Fruit fly (Drosophila melanogaster) whole organism, embryonic: ENCODE measurements around the gene Alg7.

Source experiments
- Adf1 ChIP-seq: fragments of 200-800 bp; sonication (Bioruptor generic); IDR thresholded peaks from 2 replicates; pipeline ENCODE4 v1.3.6; 2022; ENCODE audit warnings: missing biosample characterization, missing genetic modification characterization
- CG11560 ChIP-seq: fragments of 200-800 bp; sonication (Bioruptor generic); IDR thresholded peaks from 3 replicates; pipeline ENCODE4 v1.3.6; 2022; ENCODE audit warnings: missing biosample characterization, missing genetic modification characterization
- CG14441 ChIP-seq: fragments of 200-800 bp; sonication (Bioruptor generic); IDR thresholded peaks from 2 replicates; pipeline ENCODE4 v1.3.6; 2022; ENCODE audit warnings: missing biosample characterization, missing genetic modification characterization
- CG15601 ChIP-seq: fragments of 200-800 bp; sonication (Bioruptor generic); optimal IDR thresholded peaks from 3 replicates; lab custom pipeline; 2019; ENCODE audit warnings: missing biosample characterization, mild to moderate bottlenecking, missing genetic modification characterization, moderate library complexity
- CG2120 ChIP-seq: fragments of 200-800 bp; sonication (Bioruptor generic); optimal IDR thresholded peaks from 3 replicates; lab custom pipeline; 2016; ENCODE audit warnings: missing biosample characterization, missing genetic modification characterization
- CG2199 ChIP-seq: fragments of 200-800 bp; sonication (Bioruptor generic); IDR thresholded peaks from 3 replicates; pipeline ENCODE4 v1.3.6; 2022; ENCODE audit warnings: missing biosample characterization, missing genetic modification characterization
- CG2678 ChIP-seq: fragments of 200-800 bp; sonication (Bioruptor generic); optimal IDR thresholded peaks from 3 replicates; lab custom pipeline; 2019; ENCODE audit warnings: missing biosample characterization, mild to moderate bottlenecking, missing genetic modification characterization, moderate library complexity
- CG33557 ChIP-seq: fragments of 200-800 bp; sonication (Bioruptor generic); optimal IDR thresholded peaks from 2 replicates; lab custom pipeline; 2019; ENCODE audit warnings: missing biosample characterization, mild to moderate bottlenecking, missing genetic modification characterization, moderate library complexity
- CG3407 ChIP-seq: fragments of 200-800 bp; sonication (Bioruptor generic); optimal IDR thresholded peaks from 2 replicates; lab custom pipeline; 2018; ENCODE audit warnings: missing biosample characterization, mild to moderate bottlenecking, missing genetic modification characterization
- CG4730 ChIP-seq: fragments of 200-800 bp; sonication (Bioruptor generic); IDR thresholded peaks from 2 replicates; pipeline ENCODE4 v1.3.6; 2022; ENCODE audit warnings: missing biosample characterization, missing genetic modification characterization
- CG4820 ChIP-seq: fragments of 200-800 bp; sonication (Bioruptor generic); optimal IDR thresholded peaks from 3 replicates; lab custom pipeline; 2016; ENCODE audit warnings: missing biosample characterization, missing genetic modification characterization
- CG6854 ChIP-seq: fragments of 200-800 bp; sonication (Bioruptor generic); optimal IDR thresholded peaks from 3 replicates; lab custom pipeline; 2017; ENCODE audit warnings: missing biosample characterization, mild to moderate bottlenecking, missing genetic modification characterization
- CG7987 ChIP-seq: fragments of 200-800 bp; sonication (Bioruptor generic); optimal IDR thresholded peaks from 2 replicates; lab custom pipeline; 2018; ENCODE audit warnings: missing biosample characterization, mild to moderate bottlenecking, missing genetic modification characterization, moderate library complexity
- CG8478 ChIP-seq: fragments of >200 bp; optimal IDR thresholded peaks from 2 replicates; lab custom pipeline; 2018
- Dbx ChIP-seq: fragments of 200-800 bp; sonication (Bioruptor generic); IDR thresholded peaks from 3 replicates; pipeline ENCODE4 v1.3.6; 2022; ENCODE audit warnings: missing biosample characterization, missing genetic modification characterization
- Dip3 ChIP-seq: fragments of 200-800 bp; sonication (Bioruptor generic); optimal IDR thresholded peaks from 3 replicates; lab custom pipeline; 2016; ENCODE audit warnings: missing biosample characterization, missing genetic modification characterization
- Hmr ChIP-seq: fragments of 200-800 bp; sonication (Bioruptor generic); optimal IDR thresholded peaks from 3 replicates; lab custom pipeline; 2017; ENCODE audit warnings: mild to moderate bottlenecking, missing biosample characterization, missing genetic modification reagents, missing genetic modification characterization
- Hr3 ChIP-seq: fragments of 200-800 bp; sonication (Bioruptor generic); optimal IDR thresholded peaks from 3 replicates; lab custom pipeline; 2016; ENCODE audit warnings: missing biosample characterization, missing genetic modification characterization
- MBD-R2 ChIP-seq: fragments of 200-800 bp; sonication (Bioruptor generic); IDR thresholded peaks from 2 replicates; pipeline ENCODE4 v1.3.6; 2022; ENCODE audit warnings: missing biosample characterization, missing genetic modification characterization
- Mad ChIP-seq: fragments of 200-800 bp; sonication (Bioruptor generic); optimal IDR thresholded peaks from 2 replicates; lab custom pipeline; 2016; ENCODE audit warnings: missing biosample characterization, missing genetic modification characterization
- Med ChIP-seq: fragments of 200-800 bp; sonication (Bioruptor generic); peaks from one replicate; lab custom pipeline; 2016; ENCODE audit warnings: missing biosample characterization, missing genetic modification characterization, mild to moderate bottlenecking, inconsistent platforms, moderate library complexity
- Myb ChIP-seq: fragments of 200-800 bp; sonication (Bioruptor generic); optimal IDR thresholded peaks from 2 replicates; lab custom pipeline; 2016; ENCODE audit warnings: missing biosample characterization, missing genetic modification characterization
- Oli ChIP-seq: fragments of 200-800 bp; sonication (Bioruptor generic); optimal IDR thresholded peaks from 2 replicates; lab custom pipeline; 2018; ENCODE audit warnings: missing biosample characterization, mild to moderate bottlenecking, missing genetic modification characterization, moderate library complexity
- Optix ChIP-seq: fragments of 200-800 bp; sonication (Bioruptor generic); IDR thresholded peaks from 3 replicates; pipeline ENCODE4 v1.3.6; 2022; ENCODE audit warnings: missing biosample characterization, missing genetic modification characterization
- Pdp1 ChIP-seq, 2 experiments: fragments of 200-800 bp; sonication (Bioruptor generic); optimal IDR thresholded peaks; 3 replicates each; lab custom pipeline; 2016; ENCODE audit warnings: missing biosample characterization in 2 of 2, missing genetic modification characterization in 2 of 2, mild to moderate bottlenecking in 1 of 2, moderate library complexity in 1 of 2
- Ssrp ChIP-seq: fragments of 200-800 bp; sonication (Bioruptor generic); optimal IDR thresholded peaks from 2 replicates; lab custom pipeline; 2018; ENCODE audit warnings: missing biosample characterization, mild to moderate bottlenecking, missing genetic modification characterization, moderate library complexity
- TFAM ChIP-seq: fragments of 200-800 bp; sonication (Bioruptor generic); optimal IDR thresholded peaks from 2 replicates; lab custom pipeline; 2017; ENCODE audit warnings: missing biosample characterization, missing genetic modification characterization, inconsistent platforms
- Vsx1 ChIP-seq: fragments of 200-800 bp; sonication (Bioruptor generic); optimal IDR thresholded peaks from 2 replicates; lab custom pipeline; 2017; ENCODE audit warnings: missing biosample characterization, mild to moderate bottlenecking, missing genetic modification characterization, missing genetic modification reagents
- Xbp1 ChIP-seq: fragments of 200-800 bp; sonication (Bioruptor generic); optimal IDR thresholded peaks from 3 replicates; lab custom pipeline; 2016; ENCODE audit warnings: missing biosample characterization, mild to moderate bottlenecking, missing genetic modification characterization
- ara ChIP-seq: fragments of 200-800 bp; sonication (Bioruptor generic); IDR thresholded peaks from 2 replicates; pipeline ENCODE4 v1.3.6; 2022; ENCODE audit warnings: missing biosample characterization, missing genetic modification characterization
- bab2 ChIP-seq: fragments of 200-800 bp; sonication (Bioruptor generic); optimal IDR thresholded peaks from 2 replicates; lab custom pipeline; 2016; ENCODE audit warnings: missing biosample characterization, missing genetic modification characterization
- bowl ChIP-seq: fragments of 200-800 bp; sonication (Bioruptor generic); IDR thresholded peaks from 2 replicates; pipeline ENCODE4 v1.3.6; 2022; ENCODE audit warnings: missing biosample characterization, missing genetic modification characterization
- chm ChIP-seq: fragments of 200-800 bp; sonication (Bioruptor generic); IDR thresholded peaks from 2 replicates; pipeline ENCODE4 v1.3.6; 2022; ENCODE audit warnings: missing biosample characterization, missing genetic modification characterization
- crol ChIP-seq: fragments of 200-800 bp; sonication (Bioruptor generic); IDR thresholded peaks from 2 replicates; pipeline ENCODE4 v1.3.6; 2022; ENCODE audit warnings: missing biosample characterization, missing genetic modification characterization
- cwo ChIP-seq: fragments of 200-800 bp; sonication (Bioruptor generic); optimal IDR thresholded peaks from 3 replicates; lab custom pipeline; 2017; ENCODE audit warnings: missing biosample characterization, missing genetic modification characterization, mild to moderate bottlenecking, moderate library complexity, missing genetic modification reagents
- dmrt11E ChIP-seq: fragments of 200-800 bp; sonication (Bioruptor generic); optimal IDR thresholded peaks from 3 replicates; lab custom pipeline; 2018; ENCODE audit warnings: missing biosample characterization, mild to moderate bottlenecking, missing genetic modification characterization, moderate library complexity
- gce ChIP-seq: fragments of 200-800 bp; sonication (Bioruptor generic); IDR thresholded peaks from 3 replicates; pipeline ENCODE4 v1.3.6; 2022; ENCODE audit warnings: missing biosample characterization, missing genetic modification characterization
- gro ChIP-seq: fragments of 200-800 bp; sonication (Bioruptor generic); optimal IDR thresholded peaks from 2 replicates; lab custom pipeline; 2016; ENCODE audit warnings: missing biosample characterization, missing genetic modification characterization
- hkb ChIP-seq, 2 experiments: fragments of 200-800 bp in 1 of 2; fragments of >200 bp in 1 of 2; sonication (Bioruptor generic) in 1 of 2; IDR thresholded peaks in 1 of 2; optimal IDR thresholded peaks in 1 of 2; 2 replicates each; pipeline versions ENCODE4 v1.3.6 to Lab custom; 2017 to 2022; ENCODE audit warnings: missing biosample characterization in 1 of 2, missing genetic modification characterization in 1 of 2
- kay ChIP-seq: fragments of 200-800 bp; sonication (Bioruptor generic); optimal IDR thresholded peaks from 2 replicates; lab custom pipeline; 2016; ENCODE audit warnings: missing biosample characterization, missing genetic modification characterization
- lola ChIP-seq, 3 experiments: fragments of >200 bp in 2 of 3; fragments of 200-800 bp in 1 of 3; sonication (Bioruptor generic) in 1 of 3; optimal IDR thresholded peaks; 2 replicates each; lab custom pipeline; 2017 to 2019; ENCODE audit warnings: missing biosample characterization in 3 of 3, missing genetic modification characterization in 3 of 3, mild to moderate bottlenecking in 1 of 3, moderate library complexity in 1 of 3
- luna ChIP-seq: fragments of 200-800 bp; sonication (Bioruptor generic); optimal IDR thresholded peaks from 2 replicates; lab custom pipeline; 2016; ENCODE audit warnings: missing biosample characterization, missing genetic modification characterization
- nerfin-1 ChIP-seq: fragments of 200-800 bp; sonication (Bioruptor generic); optimal IDR thresholded peaks from 3 replicates; lab custom pipeline; 2019; ENCODE audit warnings: missing biosample characterization, mild to moderate bottlenecking, missing genetic modification characterization, moderate library complexity
- onecut ChIP-seq: fragments of 200-800 bp; sonication (Bioruptor generic); IDR thresholded peaks from 2 replicates; pipeline ENCODE4 v1.3.6; 2022; ENCODE audit warnings: missing biosample characterization, missing genetic modification characterization
- org-1 ChIP-seq: fragments of 200-800 bp; sonication (Bioruptor generic); optimal IDR thresholded peaks from 2 replicates; lab custom pipeline; 2017; ENCODE audit warnings: missing biosample characterization, missing genetic modification characterization
- pho ChIP-seq: fragments of 200-800 bp; sonication (Bioruptor generic); optimal IDR thresholded peaks from 2 replicates; lab custom pipeline; 2016; ENCODE audit warnings: missing biosample characterization, missing genetic modification characterization
- sd ChIP-seq: fragments of 200-800 bp; sonication (Bioruptor generic); optimal IDR thresholded peaks from 3 replicates; lab custom pipeline; 2018; ENCODE audit warnings: missing biosample characterization, mild to moderate bottlenecking, missing genetic modification characterization, moderate library complexity
- sr ChIP-seq: fragments of 200-800 bp; sonication (Bioruptor generic); IDR thresholded peaks from 3 replicates; pipeline ENCODE4 v1.3.6; 2022; ENCODE audit warnings: missing biosample characterization, missing genetic modification characterization
- stc ChIP-seq: fragments of 200-800 bp; sonication (Bioruptor generic); IDR thresholded peaks from 2 replicates; pipeline ENCODE4 v1.3.6; 2022; ENCODE audit warnings: missing biosample characterization, missing genetic modification characterization

Alg7 gene

dm6 chr2L:13204151-13204550, 25.1 kb downstream of the Alg7 start:
- peak; percentile 51; the same call in 1 of the 2 replicates for TF ChIP-seq chm (GFP tag; lab: Robert Waterston, UW)
- 0 out of 2 replicates have a peak, but pooled peaks have one; percentile 2 for TF ChIP-seq onecut (GFP tag; lab: Robert Waterston, UW)
- peak in 1 of 2 experiments; percentile 76 for TF ChIP-seq Pdp1 (GFP tag; optimal IDR thresholded peaks at IDR 0.05; lab: Kevin White, UChicago)
- TF ChIP-seq CG6854 (GFP tag; lab: Kevin White, UChicago), result peak; percentile 13
- peak; percentile 13 for TF ChIP-seq cwo (GFP tag; lab: Kevin White, UChicago)
- no peak for TF ChIP-seq luna
- peak; percentile 34 for TF ChIP-seq Med (GFP tag; lab: Kevin White, UChicago)
- TF ChIP-seq Ssrp (tag; lab: Kevin White, UChicago), result no peak
- no peak for TF ChIP-seq dmrt11E (tag; lab: Kevin White, UChicago)
- no peak for TF ChIP-seq Oli (tag; lab: Kevin White, UChicago)
- TF ChIP-seq CG8478 (lab: Kevin White, UChicago), result no peak
- TF ChIP-seq org-1 (GFP tag; lab: Kevin White, UChicago), result no peak
- peak; percentile 40 for TF ChIP-seq kay (GFP tag; lab: Kevin White, UChicago)
- peak; percentile 60 for TF ChIP-seq sd (tag; lab: Kevin White, UChicago)
- TF ChIP-seq sr (GFP tag; lab: Robert Waterston, UW), result no peak

dm6 chr2L:13205256-13205655, 26.2 kb downstream of the Alg7 start:
- peak; percentile 36; the same call in 1 of the 2 replicates for TF ChIP-seq Adf1 (GFP tag; lab: Robert Waterston, UW)
- 0 out of 2 replicates have a peak, but pooled peaks have one; percentile 24 for TF ChIP-seq bowl (GFP tag; lab: Robert Waterston, UW)
- peak; percentile 5 for TF ChIP-seq CG33557
- TF ChIP-seq lola (GFP tag; optimal IDR thresholded peaks at IDR 0.05; lab: Kevin White, UChicago), result no peak
- 0 out of 2 replicates have a peak, but pooled peaks have one; percentile 21 for TF ChIP-seq chm (GFP tag; lab: Robert Waterston, UW)
- peak; percentile 5 for TF ChIP-seq bab2 (GFP tag; lab: Kevin White, UChicago)
- peak; percentile 70; the same call in 2 of the 3 replicates for TF ChIP-seq gce (GFP tag; lab: Robert Waterston, UW)
- peak; percentile 55 for TF ChIP-seq Hmr
- TF ChIP-seq CG14441 (GFP tag; lab: Robert Waterston, UW), result 0 out of 2 replicates have a peak, but pooled peaks have one; percentile 3
- TF ChIP-seq hkb (optimal IDR thresholded peaks at IDR 0.05; lab: Kevin White, UChicago), result no peak
- TF ChIP-seq hkb (GFP tag; IDR thresholded peaks at IDR 0.05; lab: Robert Waterston, UW), result peak; percentile 79
- TF ChIP-seq ara (GFP tag; lab: Robert Waterston, UW), result no peak
- peak; percentile 7 for TF ChIP-seq CG3407
- no peak for TF ChIP-seq stc (GFP tag; lab: Robert Waterston, UW)
- TF ChIP-seq Xbp1 (GFP tag; lab: Kevin White, UChicago), result peak; percentile 47
- TF ChIP-seq CG11560, result no peak
- TF ChIP-seq Hr3, result no peak
- no peak for TF ChIP-seq Myb
- TF ChIP-seq sd (tag; lab: Kevin White, UChicago), result peak; percentile 84
- peak; percentile 5 for TF ChIP-seq CG2120 (GFP tag; lab: Kevin White, UChicago)
- peak; percentile 33; the same call in 1 of the 2 replicates for TF ChIP-seq MBD-R2 (GFP tag; lab: Robert Waterston, UW)
- TF ChIP-seq CG7987 (GFP tag; lab: Kevin White, UChicago), result peak; percentile 99
- no peak for TF ChIP-seq Mad (GFP tag; lab: Kevin White, UChicago)
- TF ChIP-seq Optix (GFP tag; lab: Robert Waterston, UW), result 0 out of 3 replicates have a peak, but pooled peaks have one; percentile 15
- TF ChIP-seq TFAM, result no peak
- TF ChIP-seq CG15601, result peak; percentile 25
- no peak for TF ChIP-seq gro (GFP tag; lab: Kevin White, UChicago)
- TF ChIP-seq pho (GFP tag; lab: Kevin White, UChicago), result peak; percentile 64
- TF ChIP-seq Vsx1 (GFP tag; lab: Kevin White, UChicago), result peak; percentile 25
- TF ChIP-seq CG2678 (tag; lab: Kevin White, UChicago), result peak; percentile 31
- peak; percentile 22 for TF ChIP-seq Dip3 (GFP tag; lab: Kevin White, UChicago)
- TF ChIP-seq CG4730 (GFP tag; lab: Robert Waterston, UW), result 0 out of 2 replicates have a peak, but pooled peaks have one; percentile 24
- peak; percentile 14 for TF ChIP-seq nerfin-1 (tag; lab: Kevin White, UChicago)
- TF ChIP-seq Dbx (GFP tag; lab: Robert Waterston, UW), result peak; percentile 58; the same call in 1 of the 3 replicates
- no peak for TF ChIP-seq CG4820 (GFP tag; lab: Kevin White, UChicago)
- TF ChIP-seq crol (GFP tag; lab: Robert Waterston, UW), result peak; percentile 81
- peak; percentile 88; the same call in 2 of the 3 replicates for TF ChIP-seq CG2199 (GFP tag; lab: Robert Waterston, UW)
